Worm (Caenorhabditis elegans): ENCODE results near the gene C24H11.2.

Gene C24H11.2

ce11 chrIII:11824580-11824979, 32.4 kb upstream of the C24H11.2 start:
- TF ChIP-seq ceh-39 (tag; optimal IDR thresholded peaks at IDR 0.05) = no peak
- TF ChIP-seq mep-1 (tag; optimal IDR thresholded peaks at IDR 0.05) = no peak
- TF ChIP-seq bed-3 (GFP tag; optimal IDR thresholded peaks at IDR 0.05) = no peak
- no peak for TF ChIP-seq nhr-2 (tag; optimal IDR thresholded peaks at IDR 0.05)
- TF ChIP-seq nhr-28 (tag; optimal IDR thresholded peaks at IDR 0.05) = no peak
- TF ChIP-seq zip-8 (tag; optimal IDR thresholded peaks at IDR 0.05) = no peak

ce11 chrIII:11824088-11824487, 31.9 kb upstream of the C24H11.2 start:
- TF ChIP-seq lsy-2 (tag; optimal IDR thresholded peaks at IDR 0.05) = no peak
- TF ChIP-seq mls-2 (tag; optimal IDR thresholded peaks at IDR 0.05) = no peak
- no peak for TF ChIP-seq sptf-1 (tag; optimal IDR thresholded peaks at IDR 0.05)
- TF ChIP-seq nhr-2 (tag; optimal IDR thresholded peaks at IDR 0.05) = no peak
- TF ChIP-seq nhr-12 (tag; optimal IDR thresholded peaks at IDR 0.05) = no peak
- TF ChIP-seq nhr-28 (tag; optimal IDR thresholded peaks at IDR 0.05) = no peak
- no peak for TF ChIP-seq ceh-43 (GFP tag; optimal IDR thresholded peaks at IDR 0.05)
- no peak for TF ChIP-seq zip-8 (tag; optimal IDR thresholded peaks at IDR 0.05)
- TF ChIP-seq sem-2 (GFP tag; optimal IDR thresholded peaks at IDR 0.05) = no peak
- TF ChIP-seq blmp-1 (tag; optimal IDR thresholded peaks at IDR 0.05) = no peak
- TF ChIP-seq cnd-1 (tag; optimal IDR thresholded peaks at IDR 0.05) = no peak
- TF ChIP-seq nhr-76 (tag; optimal IDR thresholded peaks at IDR 0.05) = no peak
- TF ChIP-seq snpc-4 (tag; optimal IDR thresholded peaks at IDR 0.05) = no peak
- TF ChIP-seq drap-1 (GFP tag; optimal IDR thresholded peaks at IDR 0.05) = no peak
- no peak for TF ChIP-seq elt-1 (tag; optimal IDR thresholded peaks at IDR 0.05; ENCODE audit: borderline replicate concordance, insufficient read depth)
- TF ChIP-seq flh-1 (GFP tag; optimal IDR thresholded peaks at IDR 0.05) = no peak
- TF ChIP-seq tbx-8 (GFP tag; optimal IDR thresholded peaks at IDR 0.05) = no peak
- no peak for TF ChIP-seq ceh-83 (GFP tag; optimal IDR thresholded peaks at IDR 0.05)
- TF ChIP-seq lin-13 (tag; optimal IDR thresholded peaks at IDR 0.05) = no peak
- TF ChIP-seq nhr-237 (tag; optimal IDR thresholded peaks at IDR 0.05) = no peak

- TF ChIP-seq M03D4.4 (tag; optimal IDR thresholded peaks at IDR 0.05) (peak; percentile 10), flh-1 (GFP tag; optimal IDR thresholded peaks at IDR 0.05) (no peak), ces-1 (GFP tag; optimal IDR thresholded peaks at IDR 0.05) (peak; percentile 13), lsy-2 (tag; optimal IDR thresholded peaks at IDR 0.05) (peak; percentile 95), lin-32 (GFP tag; optimal IDR thresholded peaks at IDR 0.05) (no peak), unc-120 (tag; optimal IDR thresholded peaks at IDR 0.05; ENCODE audit: poor library complexity, severe bottlenecking) (peak; percentile 63), ztf-11 (tag; optimal IDR thresholded peaks at IDR 0.05) (no peak), mls-2 (tag; optimal IDR thresholded peaks at IDR 0.05) (peak; percentile 7), unc-62 (GFP tag; optimal IDR thresholded peaks at IDR 0.05) (peak; percentile 11), ceh-43 (GFP tag; optimal IDR thresholded peaks at IDR 0.05) (peak; percentile 8), ceh-39 (tag; optimal IDR thresholded peaks at IDR 0.05) (peak; percentile 1), unc-39 (tag; optimal IDR thresholded peaks at IDR 0.05) (no peak), elt-1 (tag; optimal IDR thresholded peaks at IDR 0.05; ENCODE audit: borderline replicate concordance, insufficient read depth) (no peak), pha-4 (tag; optimal IDR thresholded peaks at IDR 0.05) (peak; percentile 78), mep-1 (tag; optimal IDR thresholded peaks at IDR 0.05) (peak; percentile 74), sptf-1 (tag; optimal IDR thresholded peaks at IDR 0.05) (peak; percentile 21), drap-1 (GFP tag; optimal IDR thresholded peaks at IDR 0.05) (no peak), hlh-1 (tag; optimal IDR thresholded peaks at IDR 0.05) (peak; percentile 94), blmp-1 (tag; optimal IDR thresholded peaks at IDR 0.05) (no peak), nhr-237 (tag; optimal IDR thresholded peaks at IDR 0.05) (peak; percentile 46), lin-13 (tag; optimal IDR thresholded peaks at IDR 0.05) (peak; percentile 74)
Observed at ce11 chrIII:11823260-11823659, 31.1 kb upstream of the C24H11.2 start, which contains the start of gene C18D11.3. Gene C18D11.3, plus strand, starts transcription at chrIII:11823448.

- TF ChIP-seq nhr-237 (tag; optimal IDR thresholded peaks at IDR 0.05) = no peak
- TF ChIP-seq snpc-4 (tag; optimal IDR thresholded peaks at IDR 0.05) = no peak
- no peak for TF ChIP-seq zip-8 (tag; optimal IDR thresholded peaks at IDR 0.05)
- TF ChIP-seq blmp-1 (tag; optimal IDR thresholded peaks at IDR 0.05) = no peak
- TF ChIP-seq ham-2 (GFP tag; optimal IDR thresholded peaks at IDR 0.05) = no peak
- no peak for TF ChIP-seq unc-39 (tag; optimal IDR thresholded peaks at IDR 0.05)
- TF ChIP-seq unc-120 (tag; optimal IDR thresholded peaks at IDR 0.05; ENCODE audit: poor library complexity, severe bottlenecking) = no peak
- no peak for TF ChIP-seq nhr-12 (tag; optimal IDR thresholded peaks at IDR 0.05)
- no peak for TF ChIP-seq sptf-1 (tag; optimal IDR thresholded peaks at IDR 0.05)
- no peak for TF ChIP-seq mab-5 (tag; optimal IDR thresholded peaks at IDR 0.05)
- TF ChIP-seq elt-1 (tag; optimal IDR thresholded peaks at IDR 0.05; ENCODE audit: borderline replicate concordance, insufficient read depth) = no peak
Observed at ce11 chrIII:11822407-11822806, 30.3 kb upstream of the C24H11.2 start, which contains the start of gene maa-1. Gene maa-1, minus strand, starts transcription at chrIII:11822526.

Data from whole organism, mixed stage, embryonic.